Worm (Caenorhabditis elegans) whole organism, young adult: ENCODE measurements around the gene srg-28.

Source experiments
- B0336.3 ChIP-seq: fragments of 200-800 bp; sonication (Bioruptor generic); IDR thresholded peaks from 2 replicates; pipeline ENCODE4 v1.3.6; 2022; ENCODE audit warnings: missing genetic modification characterization, missing compliant biosample characterization
- F23B12.7 ChIP-seq: sonication (generic microtip); optimal IDR thresholded peaks from 2 replicates; lab custom pipeline; 2017; ENCODE audit warnings: missing genetic modification characterization, mild to moderate bottlenecking, missing compliant biosample characterization, antibody characterized with exemption, moderate library complexity; ENCODE audit not compliant: insufficient read depth
- T07F8.4 ChIP-seq: sonication (generic microtip); optimal IDR thresholded peaks from 2 replicates; lab custom pipeline; 2016; ENCODE audit warnings: mild to moderate bottlenecking, missing genetic modification characterization, moderate library complexity, missing compliant biosample characterization
- ama-1 ChIP-seq, 3 experiments: fragments of 150-350 bp in 1 of 3; sonication (generic microtip) in 2 of 3; optimal IDR thresholded peaks; 2 replicates each; lab custom pipeline; 2014 to 2018; ENCODE audit warnings: missing biosample characterization in 2 of 3, missing genetic modification characterization in 2 of 3, missing genetic modification reagents in 2 of 3
- athp-1 ChIP-seq: sonication (generic microtip); optimal IDR thresholded peaks from 2 replicates; lab custom pipeline; 2017; ENCODE audit warnings: mild to moderate bottlenecking, missing genetic modification characterization, missing compliant biosample characterization
- ceh-27 ChIP-seq: fragments of 200-800 bp; sonication (Bioruptor generic); optimal IDR thresholded peaks from 2 replicates; lab custom pipeline; 2018; ENCODE audit warnings: mild to moderate bottlenecking, missing genetic modification characterization, moderate library complexity, missing compliant biosample characterization
- dpl-1 ChIP-seq: fragments of 150-350 bp; optimal IDR thresholded peaks from 2 replicates; lab custom pipeline; 2014; ENCODE audit warnings: missing biosample characterization, missing genetic modification reagents, missing genetic modification characterization
- hlh-26 ChIP-seq: fragments of 200-800 bp; sonication (Bioruptor generic); conservative IDR thresholded peaks from 2 replicates; pipeline ENCODE4 v1.3.6; 2022; ENCODE audit warnings: missing genetic modification reagents, missing genetic modification characterization, missing compliant biosample characterization
- lin-54 ChIP-seq: fragments of 200-800 bp; sonication (Bioruptor generic); optimal IDR thresholded peaks from 2 replicates; lab custom pipeline; 2018; ENCODE audit warnings: mild to moderate bottlenecking, missing genetic modification characterization, missing compliant biosample characterization
- madf-10 ChIP-seq: sonication (generic microtip); optimal IDR thresholded peaks from 2 replicates; lab custom pipeline; 2016; ENCODE audit warnings: mild to moderate bottlenecking, missing genetic modification characterization, missing compliant biosample characterization
- nfyb-1 ChIP-seq: fragments of 200-800 bp; sonication (Bioruptor generic); IDR thresholded peaks from 2 replicates; pipeline ENCODE4 v1.3.6; 2022; ENCODE audit warnings: missing genetic modification reagents, missing genetic modification characterization, missing compliant biosample characterization
- pha-4 ChIP-seq: fragments of 150-350 bp; sonication (generic microtip); optimal IDR thresholded peaks from 2 replicates; lab custom pipeline; 2014; ENCODE audit warnings: missing biosample characterization, missing genetic modification reagents, missing genetic modification characterization

DNA sequence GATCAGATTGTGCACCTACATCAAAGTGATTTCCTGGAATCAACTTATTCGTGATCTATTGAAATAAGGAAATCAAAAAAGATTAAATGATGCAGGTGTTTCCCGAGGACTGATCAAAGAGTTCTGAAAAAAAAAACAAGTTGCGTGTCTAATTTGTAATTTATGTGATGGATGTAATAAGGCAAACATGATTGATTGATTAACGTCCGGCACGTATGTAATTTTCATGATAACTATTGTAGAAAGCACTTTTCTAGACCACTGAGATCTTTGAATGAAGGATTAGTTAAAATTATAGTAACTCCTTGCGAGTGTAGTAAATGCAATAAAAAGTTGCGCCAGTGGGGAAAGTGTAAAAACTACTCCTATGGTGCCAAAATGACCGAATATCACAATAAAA is 10.7 kb downstream of the srg-28 start, which contains the start of gene srg-25:
- TF ChIP-seq pha-4 (tag; lab: Kevin White, UChicago) = no peak
- no peak for TF ChIP-seq ama-1 (optimal IDR thresholded peaks at IDR 0.05; lab: Kevin White, UChicago)
- TF ChIP-seq ama-1 (GFP tag; optimal IDR thresholded peaks at IDR 0.05; lab: Kevin White, UChicago) = no peak
- TF ChIP-seq lin-54 = no peak
- no peak for TF ChIP-seq hlh-26 (GFP tag; lab: Robert Waterston, UW)
- TF ChIP-seq nfyb-1 (GFP tag; lab: Robert Waterston, UW) = no peak
- no peak for TF ChIP-seq ceh-27 (GFP tag; lab: Kevin White, UChicago)
- no peak for TF ChIP-seq B0336.3
- TF ChIP-seq athp-1 (tag; lab: Kevin White, UChicago) = no peak
- no peak for TF ChIP-seq madf-10 (tag; lab: Kevin White, UChicago)
- TF ChIP-seq F23B12.7 (tag; lab: Kevin White, UChicago) = no peak
- no peak for TF ChIP-seq dpl-1 (GFP tag; lab: Kevin White, UChicago)
- TF ChIP-seq T07F8.4 = no peak
